Worm (Caenorhabditis elegans) whole organism, late embryonic: ENCODE data around the gene nhr-97.

Experiments
- F13H6.1 ChIP-seq: sonication (generic microtip); optimal IDR thresholded peaks from 2 replicates; lab custom pipeline; 2016; ENCODE audit warnings: missing genetic modification characterization, missing compliant biosample characterization
- ama-1 ChIP-seq: fragments of 150-350 bp; optimal IDR thresholded peaks from 2 replicates; lab custom pipeline; 2014
- ceh-19 ChIP-seq: fragments of 200-800 bp; sonication (Bioruptor generic); optimal IDR thresholded peaks from 2 replicates; lab custom pipeline; 2018; ENCODE audit warnings: mild to moderate bottlenecking, missing genetic modification characterization, missing compliant biosample characterization
- pha-4 ChIP-seq: fragments of 150-350 bp; optimal IDR thresholded peaks from 2 replicates; lab custom pipeline; 2018; ENCODE audit warnings: missing biosample characterization, missing genetic modification reagents, missing genetic modification characterization
- unc-42 ChIP-seq: sonication (generic microtip); optimal IDR thresholded peaks from 2 replicates; lab custom pipeline; 2016; ENCODE audit warnings: missing genotype, missing genetic modification characterization, missing compliant biosample characterization
- unc-86 ChIP-seq: sonication (generic microtip); optimal IDR thresholded peaks from 2 replicates; lab custom pipeline; 2016; ENCODE audit warnings: missing genetic modification characterization, missing compliant biosample characterization

- no peak for TF ChIP-seq ama-1 (lab: Kevin White, UChicago)
- TF ChIP-seq pha-4 (tag; lab: Kevin White, UChicago) = no peak
- TF ChIP-seq unc-42 (tag; lab: Kevin White, UChicago) = no peak
- no peak for TF ChIP-seq F13H6.1 (tag; lab: Kevin White, UChicago)
- TF ChIP-seq unc-86 (tag; lab: Kevin White, UChicago) = no peak
- no peak for TF ChIP-seq ceh-19
Observed at ce11 chrIV:9742883-9743282, 14.6 kb upstream of the nhr-97 start, which contains the start of gene C28D4.7.
